Worm (Caenorhabditis elegans): ENCODE data around the gene ZC168.2.
"Not testable (repeated sequence)": the region's sequence is repeated elsewhere in the genome, so short reads cannot be mapped to it uniquely, and the experiment has no call there.

Gene ZC168.2

ce11 chrIV:10687307-10687706 is 40.5 kb upstream of the ZC168.2 start, which contains the start of gene R102.2:
Gene R102.2 (plus strand): TSS chrIV:10687607.
- TF ChIP-seq ceh-82 (tag; optimal IDR thresholded peaks at IDR 0.05); hif-1 (tag; optimal IDR thresholded peaks at IDR 0.05); unc-62 (GFP tag; optimal IDR thresholded peaks at IDR 0.05 in 1 of 2); unc-62 (tag; optimal IDR thresholded peaks at IDR 0.05): not testable (repeated sequence)

ce11 chrIV:10688972-10689567 is 38.8 kb upstream of the ZC168.2 start, which contains the start of gene R102.3:
Gene R102.3 (plus strand): TSS chrIV:10689517.
- TF ChIP-seq nhr-76 (tag; optimal IDR thresholded peaks at IDR 0.05) (no peak), aha-1 (tag) (peak; percentile 21), nhr-11 (tag; optimal IDR thresholded peaks at IDR 0.05) (peak; percentile 52)

ce11 chrIV:10690139-10690538 is 37.7 kb upstream of the ZC168.2 start, which contains the start of gene R102.8:
Gene R102.8 (minus strand): TSS chrIV:10690239.
- TF ChIP-seq unc-62 (GFP tag; optimal IDR thresholded peaks at IDR 0.05 in 1 of 2) (peak in 1 of 2 experiments; percentile 70), unc-62 (tag; optimal IDR thresholded peaks at IDR 0.05) (no peak), tag-97 (GFP tag; IDR thresholded peaks at IDR 0.05) (no peak), Y5F2A.4 (GFP tag; optimal IDR thresholded peaks at IDR 0.05) (no peak)

- TF ChIP-seq ctbp-1 (GFP tag; IDR thresholded peaks at IDR 0.05) (no peak), unc-62 (GFP tag; optimal IDR thresholded peaks at IDR 0.05 in 1 of 2) (peak in 1 of 2 experiments; percentile 83), unc-62 (tag; optimal IDR thresholded peaks at IDR 0.05) (no peak), mep-1 (tag; optimal IDR thresholded peaks at IDR 0.05) (no peak)
Measured at ce11 chrIV:10695203-10695602, 32.6 kb upstream of the ZC168.2 start, which contains the start of gene R102.4. Gene R102.4 (minus strand): TSS chrIV:10695303.

ce11 chrIV:10697022-10697979 is 30.5 kb upstream of the ZC168.2 start, which contains the start of gene allo-1:
Gene allo-1 (minus strand): TSS chrIV:10697072.
- TF ChIP-seq mxl-3 (GFP tag; optimal IDR thresholded peaks at IDR 0.05) (peak; percentile 65), mdl-1 (tag; optimal IDR thresholded peaks at IDR 0.05) (peak; percentile 15 to 83), mxl-2 (GFP tag; conservative IDR thresholded peaks at IDR 0.05) (no peak), lim-7 (GFP tag; IDR thresholded peaks at IDR 0.05) (no peak), hmg-1.1 (GFP tag; IDR thresholded peaks at IDR 0.05) (peak; percentile 26; the same call in 1 of the 2 replicates), daf-12 (tag; optimal IDR thresholded peaks at IDR 0.05) (no peak), jun-1 (tag; optimal IDR thresholded peaks at IDR 0.05) (peak; percentile 62), hlh-11 (tag; optimal IDR thresholded peaks at IDR 0.05) (peak; percentile 94), ceh-20 (GFP tag; IDR thresholded peaks at IDR 0.05) (no peak), dmd-8 (GFP tag; IDR thresholded peaks at IDR 0.05) (no peak), ces-1 (GFP tag; optimal IDR thresholded peaks at IDR 0.05) (no peak), spr-3 (GFP tag; optimal IDR thresholded peaks at IDR 0.05) (no peak), aly-2 (tag; optimal IDR thresholded peaks at IDR 0.05) (no peak), T26A8.4 (GFP tag; IDR thresholded peaks at IDR 0.05) (no peak), dmd-6 (GFP tag; IDR thresholded peaks at IDR 0.05) (peak; percentile 78), zfp-2 (tag; optimal IDR thresholded peaks at IDR 0.05) (no peak), nhr-6 (tag; optimal IDR thresholded peaks at IDR 0.05) (peak; percentile 63), lin-1 (GFP tag; IDR thresholded peaks at IDR 0.05) (peak; percentile 12; the same call in 1 of the 2 replicates), Y75B8A.6 (GFP tag; IDR thresholded peaks at IDR 0.05) (no peak), rbr-2 (tag; optimal IDR thresholded peaks at IDR 0.05) (peak; percentile 24), aha-1 (tag) (peak; percentile 92), F49E8.2 (tag; optimal IDR thresholded peaks at IDR 0.05; ENCODE audit: borderline replicate concordance) (no peak), mep-1 (tag; optimal IDR thresholded peaks at IDR 0.05) (peak; percentile 79), snpc-1.2 (GFP tag; IDR thresholded peaks at IDR 0.05) (peak; percentile 64), tra-1 (GFP tag; IDR thresholded peaks at IDR 0.05) (0 out of 2 replicates have a peak, but pooled peaks have one; percentile 46), nhr-76 (tag; optimal IDR thresholded peaks at IDR 0.05) (no peak), madf-9 (GFP tag; conservative IDR thresholded peaks at IDR 0.05) (no peak), zip-11 (GFP tag; IDR thresholded peaks at IDR 0.05) (no peak), pha-4 (GFP tag; IDR thresholded peaks at IDR 0.05) (0 out of 2 replicates have a peak, but pooled peaks have one; percentile 47), pha-4 (tag; optimal IDR thresholded peaks at IDR 0.05) (no peak), nhr-25 (tag; optimal IDR thresholded peaks at IDR 0.05; ENCODE audit: borderline replicate concordance, insufficient read depth) (no peak), tag-97 (GFP tag; IDR thresholded peaks at IDR 0.05) (no peak)
